Worm (Caenorhabditis elegans) whole organism, midembryonic: ENCODE data around the gene C07G1.7.

Experiments
- cog-1 ChIP-seq: sonication (generic microtip); optimal IDR thresholded peaks from 2 replicates; lab custom pipeline; 2016; ENCODE audit warnings: missing genetic modification characterization, missing compliant biosample characterization
- med-1 ChIP-seq: sonication (generic microtip); optimal IDR thresholded peaks from 2 replicates; lab custom pipeline; 2017; ENCODE audit warnings: missing genetic modification characterization, mild to moderate bottlenecking, missing compliant biosample characterization, antibody characterized with exemption, missing genetic modification reagents; ENCODE audit not compliant: insufficient read depth
- tab-1 ChIP-seq: fragments of 200-800 bp; sonication (Bioruptor generic); IDR thresholded peaks from 2 replicates; pipeline ENCODE4 v1.3.6; 2022; ENCODE audit warnings: missing genetic modification characterization, missing compliant biosample characterization
- ztf-23 ChIP-seq: fragments of 200-800 bp; sonication (Bioruptor generic); IDR thresholded peaks from 2 replicates; pipeline ENCODE4 v1.3.6; 2022; ENCODE audit warnings: missing genetic modification reagents, missing genetic modification characterization, missing compliant biosample characterization

DNA sequence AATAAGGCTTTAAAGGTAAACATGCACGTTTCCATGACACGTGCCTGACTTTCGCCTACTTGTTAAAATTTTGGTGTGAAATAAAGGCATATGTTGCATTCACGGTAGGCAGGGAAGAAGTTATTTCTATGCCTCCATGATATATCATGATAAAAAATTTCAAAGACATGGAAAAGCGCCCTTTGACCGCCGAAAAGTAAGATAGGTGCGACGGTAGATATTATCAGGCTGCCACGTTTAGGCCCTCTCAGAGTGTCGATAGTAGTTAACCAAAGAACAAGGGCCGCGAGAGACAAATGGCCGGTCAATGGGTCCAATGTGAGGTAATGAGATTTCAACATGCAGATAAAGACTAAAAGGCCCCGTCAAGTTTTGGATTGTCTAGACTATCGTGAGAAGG is 31.5 kb upstream of the C07G1.7 start:
- TF ChIP-seq ztf-23 (GFP tag; lab: Robert Waterston, UW) = no peak
- no peak for TF ChIP-seq med-1 (GFP tag; lab: Kevin White, UChicago)
- no peak for TF ChIP-seq cog-1 (tag; lab: Kevin White, UChicago)
- no peak for TF ChIP-seq tab-1 (GFP tag; lab: Robert Waterston, UW)
